Fruit fly (Drosophila melanogaster) whole organism, adult: ENCODE measurements around the gene CG34178.

Source experiments
- CG11617 ChIP-seq: fragments of 200-800 bp; sonication (Bioruptor generic); optimal IDR thresholded peaks from 2 replicates; lab custom pipeline; 2017; ENCODE audit warnings: mild to moderate bottlenecking, missing biosample characterization, missing genetic modification reagents, missing genetic modification characterization
- CG12768 ChIP-seq: fragments of 200-800 bp; sonication (Bioruptor generic); optimal IDR thresholded peaks from 2 replicates; lab custom pipeline; 2017; ENCODE audit warnings: missing biosample characterization, missing genetic modification characterization, mild to moderate bottlenecking, moderate library complexity, missing genetic modification reagents
- CG14711 ChIP-seq: fragments of 200-800 bp; sonication (Bioruptor generic); optimal IDR thresholded peaks from 2 replicates; lab custom pipeline; 2018; ENCODE audit warnings: missing biosample characterization, mild to moderate bottlenecking, missing genetic modification characterization, moderate library complexity
- CG33017 ChIP-seq: fragments of 200-800 bp; sonication (Bioruptor generic); optimal IDR thresholded peaks from 2 replicates; lab custom pipeline; 2018; ENCODE audit warnings: missing biosample characterization, mild to moderate bottlenecking, missing genetic modification characterization, moderate library complexity
- CG5204 ChIP-seq: fragments of 200-800 bp; sonication (Bioruptor generic); optimal IDR thresholded peaks from 2 replicates; lab custom pipeline; 2016; ENCODE audit warnings: missing biosample characterization, missing genetic modification characterization
- CG7045 ChIP-seq: fragments of 200-800 bp; sonication (Bioruptor generic); optimal IDR thresholded peaks from 2 replicates; lab custom pipeline; 2017; ENCODE audit warnings: missing biosample characterization, mild to moderate bottlenecking, missing genetic modification characterization
- CG7101 ChIP-seq: fragments of 200-800 bp; sonication (Bioruptor generic); optimal IDR thresholded peaks from 2 replicates; lab custom pipeline; 2018; ENCODE audit warnings: missing biosample characterization, mild to moderate bottlenecking, missing genetic modification characterization, moderate library complexity
- Clk ChIP-seq: fragments of 200-800 bp; sonication (Bioruptor generic); optimal IDR thresholded peaks from 2 replicates; lab custom pipeline; 2017; ENCODE audit warnings: missing biosample characterization, missing genetic modification characterization
- Crg-1 ChIP-seq: fragments of 200-800 bp; sonication (Bioruptor generic); optimal IDR thresholded peaks from 2 replicates; lab custom pipeline; 2016; ENCODE audit warnings: missing biosample characterization, missing genetic modification characterization
- Hr96 ChIP-seq: fragments of 200-800 bp; sonication (Bioruptor generic); optimal IDR thresholded peaks from 2 replicates; lab custom pipeline; 2016; ENCODE audit warnings: missing biosample characterization, missing genetic modification characterization
- bab1 ChIP-seq: fragments of 200-800 bp; sonication (Bioruptor generic); optimal IDR thresholded peaks from 3 replicates; lab custom pipeline; 2019; ENCODE audit warnings: missing biosample characterization, mild to moderate bottlenecking, missing genetic modification characterization, moderate library complexity
- cic ChIP-seq: fragments of 200-800 bp; sonication (Bioruptor generic); optimal IDR thresholded peaks from 2 replicates; lab custom pipeline; 2017; ENCODE audit warnings: missing biosample characterization, mild to moderate bottlenecking, missing genetic modification characterization, moderate library complexity
- cnc ChIP-seq, 2 experiments: fragments of >200 bp; optimal IDR thresholded peaks; 2 replicates each; lab custom pipeline; 2017
- kay ChIP-seq: fragments of 200-800 bp; sonication (Bioruptor generic); peaks from one replicate; lab custom pipeline; 2016; ENCODE audit warnings: missing biosample characterization, missing genetic modification characterization, borderline replicate concordance
- ovo ChIP-seq: fragments of 200-800 bp; sonication (Bioruptor generic); optimal IDR thresholded peaks from 2 replicates; lab custom pipeline; 2016; ENCODE audit warnings: missing biosample characterization, missing genetic modification characterization
- pad ChIP-seq: fragments of 200-800 bp; sonication (Bioruptor generic); optimal IDR thresholded peaks from 3 replicates; lab custom pipeline; 2017; ENCODE audit warnings: missing biosample characterization, missing genetic modification characterization, mild to moderate bottlenecking, moderate library complexity, missing genetic modification reagents
- tj ChIP-seq: fragments of 200-800 bp; sonication (Bioruptor generic); optimal IDR thresholded peaks from 3 replicates; lab custom pipeline; 2017; ENCODE audit warnings: missing biosample characterization, mild to moderate bottlenecking, missing genetic modification characterization, moderate library complexity
- toe ChIP-seq: fragments of 200-800 bp; sonication (Bioruptor generic); optimal IDR thresholded peaks from 2 replicates; lab custom pipeline; 2016; ENCODE audit warnings: missing biosample characterization, missing genetic modification characterization

The CG34178 gene

dm6 chr2L:4403013-4403604 lies 30.6 kb upstream of the CG34178 start, which contains the start of gene Dim1:
Gene Dim1 (plus strand): TSS chr2L:4403251.
- TF ChIP-seq CG33017 (tag; lab: Kevin White, UChicago) (peak; percentile 8), bab1 (GFP tag; lab: Kevin White, UChicago) (peak; percentile 70), cnc (optimal IDR thresholded peaks at IDR 0.05; lab: Kevin White, UChicago) (no peak), CG11617 (GFP tag; lab: Kevin White, UChicago) (peak; percentile 18), Hr96 (GFP tag; lab: Kevin White, UChicago) (peak; percentile 28)

dm6 chr2L:4410855-4411254 lies 22.9 kb upstream of the CG34178 start, which contains the start of gene CG43055:
Gene CG43055 (plus strand): TSS chr2L:4411155.
- TF ChIP-seq CG11617 (GFP tag; lab: Kevin White, UChicago) = no peak
- no peak for TF ChIP-seq toe

dm6 chr2L:4414059-4414458 lies 19.6 kb upstream of the CG34178 start:
- no peak for TF ChIP-seq tj
- no peak for TF ChIP-seq cic (GFP tag; lab: Kevin White, UChicago)
- TF ChIP-seq CG14711 (tag; lab: Kevin White, UChicago) = no peak
- no peak for TF ChIP-seq pad (GFP tag; lab: Kevin White, UChicago)
- TF ChIP-seq Clk (GFP tag; lab: Kevin White, UChicago) = no peak
- no peak for TF ChIP-seq cnc (optimal IDR thresholded peaks at IDR 0.05; lab: Kevin White, UChicago)
- no peak for TF ChIP-seq kay
- TF ChIP-seq CG7101 (tag; lab: Kevin White, UChicago) = no peak
- no peak for TF ChIP-seq toe
- TF ChIP-seq CG7045 (GFP tag; lab: Kevin White, UChicago) = no peak
- no peak for TF ChIP-seq CG5204 (GFP tag; lab: Kevin White, UChicago)
- no peak for TF ChIP-seq ovo (GFP tag; lab: Kevin White, UChicago)
- TF ChIP-seq bab1 (GFP tag; lab: Kevin White, UChicago) = no peak
- TF ChIP-seq CG12768 (GFP tag; lab: Kevin White, UChicago) = no peak

dm6 chr2L:4416089-4416488 lies 17.6 kb upstream of the CG34178 start:
- TF ChIP-seq cnc (optimal IDR thresholded peaks at IDR 0.05; lab: Kevin White, UChicago) = no peak
- no peak for TF ChIP-seq bab1 (GFP tag; lab: Kevin White, UChicago)
- TF ChIP-seq Hr96 (GFP tag; lab: Kevin White, UChicago) = peak; percentile 10

dm6 chr2L:4416903-4417302 lies 16.8 kb upstream of the CG34178 start:
- TF ChIP-seq CG12768 (GFP tag; lab: Kevin White, UChicago) (peak; percentile 13), CG7045 (GFP tag; lab: Kevin White, UChicago) (peak; percentile 36), cnc (optimal IDR thresholded peaks at IDR 0.05; lab: Kevin White, UChicago) (no peak), CG5204 (GFP tag; lab: Kevin White, UChicago) (peak; percentile 43), CG33017 (tag; lab: Kevin White, UChicago) (peak; percentile 42), Hr96 (GFP tag; lab: Kevin White, UChicago) (no peak)

dm6 chr2L:4417982-4418381 lies 15.7 kb upstream of the CG34178 start:
- TF ChIP-seq kay = peak; percentile 9
- no peak for TF ChIP-seq CG33017 (tag; lab: Kevin White, UChicago)

dm6 chr2L:4418819-4419218 lies 14.9 kb upstream of the CG34178 start:
- TF ChIP-seq Clk (GFP tag; lab: Kevin White, UChicago) (no peak), pad (GFP tag; lab: Kevin White, UChicago) (no peak), Hr96 (GFP tag; lab: Kevin White, UChicago) (no peak), CG7101 (tag; lab: Kevin White, UChicago) (no peak), cnc (optimal IDR thresholded peaks at IDR 0.05; lab: Kevin White, UChicago) (no peak), tj (no peak), CG5204 (GFP tag; lab: Kevin White, UChicago) (no peak), bab1 (GFP tag; lab: Kevin White, UChicago) (no peak), Crg-1 (no peak), CG7045 (GFP tag; lab: Kevin White, UChicago) (no peak), CG11617 (GFP tag; lab: Kevin White, UChicago) (no peak), CG33017 (tag; lab: Kevin White, UChicago) (no peak), ovo (GFP tag; lab: Kevin White, UChicago) (no peak)

- TF ChIP-seq bab1 (GFP tag; lab: Kevin White, UChicago) (no peak), CG11617 (GFP tag; lab: Kevin White, UChicago) (no peak), Crg-1 (no peak), pad (GFP tag; lab: Kevin White, UChicago) (no peak), tj (no peak), cnc (optimal IDR thresholded peaks at IDR 0.05; lab: Kevin White, UChicago) (no peak)
Measured at dm6 chr2L:4422154-4422553, 11.6 kb upstream of the CG34178 start.
